Worm (Caenorhabditis elegans) whole organism, young adult: ENCODE results near the gene B0001.4.

Experiments
- B0019.2 ChIP-seq: fragments of 200-800 bp; sonication (Bioruptor generic); conservative IDR thresholded peaks from 2 replicates; pipeline ENCODE4 v1.3.6; 2022; ENCODE audit warnings: missing genetic modification reagents, missing genetic modification characterization, missing compliant biosample characterization
- B0035.1 ChIP-seq: sonication (generic microtip); optimal IDR thresholded peaks from 2 replicates; lab custom pipeline; 2016; ENCODE audit warnings: missing genetic modification characterization, mild to moderate bottlenecking, missing compliant biosample characterization, missing genotype, missing genetic modification reagents
- B0336.3 ChIP-seq: fragments of 200-800 bp; sonication (Bioruptor generic); IDR thresholded peaks from 2 replicates; pipeline ENCODE4 v1.3.6; 2022; ENCODE audit warnings: missing genetic modification characterization, missing compliant biosample characterization
- F22D6.2 ChIP-seq: sonication (generic microtip); optimal IDR thresholded peaks from 2 replicates; lab custom pipeline; 2016; ENCODE audit warnings: mild to moderate bottlenecking, missing genetic modification characterization, missing compliant biosample characterization
- F55B11.4 ChIP-seq: sonication (generic microtip); optimal IDR thresholded peaks from 2 replicates; lab custom pipeline; 2016; ENCODE audit warnings: missing compliant biosample characterization, missing genetic modification characterization, borderline replicate concordance; ENCODE audit not compliant: insufficient read depth
- F57A8.1 ChIP-seq: fragments of 200-800 bp; sonication (Bioruptor generic); optimal IDR thresholded peaks from 2 replicates; lab custom pipeline; 2018; ENCODE audit warnings: mild to moderate bottlenecking, missing genetic modification characterization, moderate library complexity, missing compliant biosample characterization
- F57C9.4 ChIP-seq: sonication (generic microtip); optimal IDR thresholded peaks from 2 replicates; lab custom pipeline; 2017; ENCODE audit warnings: mild to moderate bottlenecking, missing genetic modification characterization, missing compliant biosample characterization
- T07F8.4 ChIP-seq: sonication (generic microtip); optimal IDR thresholded peaks from 2 replicates; lab custom pipeline; 2016; ENCODE audit warnings: mild to moderate bottlenecking, missing genetic modification characterization, moderate library complexity, missing compliant biosample characterization
- Y67H2A.10 ChIP-seq: fragments of 200-800 bp; sonication (Bioruptor generic); conservative IDR thresholded peaks from 2 replicates; pipeline ENCODE4 v1.3.6; 2022; ENCODE audit warnings: missing genetic modification reagents, missing genetic modification characterization, missing compliant biosample characterization
- atf-7 ChIP-seq: sonication (generic microtip); optimal IDR thresholded peaks from 2 replicates; lab custom pipeline; 2017; ENCODE audit warnings: mild to moderate bottlenecking, missing genetic modification characterization, missing compliant biosample characterization
- athp-1 ChIP-seq: sonication (generic microtip); optimal IDR thresholded peaks from 2 replicates; lab custom pipeline; 2017; ENCODE audit warnings: mild to moderate bottlenecking, missing genetic modification characterization, missing compliant biosample characterization
- bed-1 ChIP-seq: fragments of 200-800 bp; sonication (Bioruptor generic); IDR thresholded peaks from 2 replicates; pipeline ENCODE4 v1.3.6; 2022; ENCODE audit warnings: missing genetic modification reagents, missing genetic modification characterization, missing compliant biosample characterization
- bed-2 ChIP-seq: fragments of 200-800 bp; sonication (Bioruptor generic); IDR thresholded peaks from 2 replicates; pipeline ENCODE4 v1.3.6; 2022; ENCODE audit warnings: missing genetic modification reagents, missing genetic modification characterization, missing compliant biosample characterization
- ccch-3 ChIP-seq: fragments of 200-800 bp; sonication (Bioruptor generic); optimal IDR thresholded peaks from 2 replicates; lab custom pipeline; 2018; ENCODE audit warnings: mild to moderate bottlenecking, missing genetic modification characterization, missing compliant biosample characterization
- cebp-2 ChIP-seq: fragments of 200-800 bp; sonication (Bioruptor generic); IDR thresholded peaks from 2 replicates; pipeline ENCODE4 v1.3.6; 2022; ENCODE audit warnings: missing genetic modification characterization, missing compliant biosample characterization
- ceh-100 ChIP-seq: fragments of 200-800 bp; sonication (Bioruptor generic); IDR thresholded peaks from 2 replicates; pipeline ENCODE4 v1.3.6; 2022; ENCODE audit warnings: missing genetic modification reagents, missing genetic modification characterization, missing compliant biosample characterization
- ceh-40 ChIP-seq: fragments of 200-800 bp; sonication (Bioruptor generic); IDR thresholded peaks from 2 replicates; pipeline ENCODE4 v1.3.6; 2022; ENCODE audit warnings: missing genetic modification characterization, missing compliant biosample characterization
- chd-7 ChIP-seq: sonication (generic microtip); optimal IDR thresholded peaks from 2 replicates; lab custom pipeline; 2016; ENCODE audit warnings: mild to moderate bottlenecking, missing genetic modification characterization, moderate library complexity, missing compliant biosample characterization
- dox-1 ChIP-seq: fragments of 200-800 bp; sonication (Bioruptor generic); IDR thresholded peaks from 2 replicates; pipeline ENCODE4 v1.3.6; 2022; ENCODE audit warnings: missing genetic modification reagents, missing genetic modification characterization, missing compliant biosample characterization
- egl-44 ChIP-seq: fragments of 200-800 bp; sonication (Bioruptor generic); IDR thresholded peaks from 2 replicates; pipeline ENCODE4 v1.3.6; 2022; ENCODE audit warnings: missing genetic modification reagents, missing genetic modification characterization, missing compliant biosample characterization
- gei-17 ChIP-seq: fragments of 200-800 bp; sonication (Bioruptor generic); optimal IDR thresholded peaks from 2 replicates; lab custom pipeline; 2018; ENCODE audit warnings: mild to moderate bottlenecking, missing genetic modification characterization, missing compliant biosample characterization
- him-1 ChIP-seq: sonication (generic microtip); optimal IDR thresholded peaks from 2 replicates; lab custom pipeline; 2016; ENCODE audit warnings: missing genotype, missing genetic modification reagents, missing genetic modification characterization, missing compliant biosample characterization
- hlh-12 ChIP-seq: sonication (generic microtip); optimal IDR thresholded peaks from 2 replicates; lab custom pipeline; 2016; ENCODE audit warnings: missing genetic modification characterization, missing compliant biosample characterization
- hrde-1 ChIP-seq: sonication (generic microtip); optimal IDR thresholded peaks from 2 replicates; lab custom pipeline; 2016; ENCODE audit warnings: missing genetic modification characterization, mild to moderate bottlenecking, missing compliant biosample characterization, moderate library complexity, missing genotype, missing genetic modification reagents, borderline replicate concordance
- lag-1 ChIP-seq: fragments of 200-800 bp; sonication (Bioruptor generic); IDR thresholded peaks from 2 replicates; pipeline ENCODE4 v1.3.6; 2022; ENCODE audit warnings: missing genetic modification reagents, missing genetic modification characterization, missing compliant biosample characterization
- lin-26 ChIP-seq: fragments of 200-800 bp; sonication (Bioruptor generic); IDR thresholded peaks from 2 replicates; pipeline ENCODE4 v1.3.6; 2022; ENCODE audit warnings: missing genetic modification reagents, missing genetic modification characterization, missing compliant biosample characterization
- lir-1 ChIP-seq: fragments of 200-800 bp; sonication (Bioruptor generic); conservative IDR thresholded peaks from 2 replicates; pipeline ENCODE4 v1.3.6; 2022; ENCODE audit warnings: missing genetic modification reagents, missing genetic modification characterization, missing compliant biosample characterization
- lsl-1 ChIP-seq: fragments of 200-800 bp; sonication (Bioruptor generic); optimal IDR thresholded peaks from 2 replicates; lab custom pipeline; 2018; ENCODE audit warnings: mild to moderate bottlenecking, missing genetic modification characterization, moderate library complexity, missing compliant biosample characterization
- lsy-27 ChIP-seq: sonication (generic microtip); optimal IDR thresholded peaks from 2 replicates; lab custom pipeline; 2017; ENCODE audit warnings: missing genetic modification characterization, mild to moderate bottlenecking, missing compliant biosample characterization, antibody characterized with exemption, missing genotype, borderline replicate concordance; ENCODE audit not compliant: insufficient read depth
- madf-10 ChIP-seq: sonication (generic microtip); optimal IDR thresholded peaks from 2 replicates; lab custom pipeline; 2016; ENCODE audit warnings: mild to moderate bottlenecking, missing genetic modification characterization, missing compliant biosample characterization
- madf-6 ChIP-seq: fragments of 200-800 bp; sonication (Bioruptor generic); IDR thresholded peaks from 2 replicates; pipeline ENCODE4 v1.3.6; 2022; ENCODE audit warnings: missing genetic modification reagents, missing genetic modification characterization, missing compliant biosample characterization
- madf-8 ChIP-seq: fragments of 200-800 bp; sonication (Bioruptor generic); conservative IDR thresholded peaks from 2 replicates; pipeline ENCODE4 v1.3.6; 2022; ENCODE audit warnings: missing genetic modification reagents, missing genetic modification characterization, missing compliant biosample characterization
- nfya-1 ChIP-seq: sonication (generic microtip); optimal IDR thresholded peaks from 2 replicates; lab custom pipeline; 2017; ENCODE audit warnings: antibody characterized with exemption, missing compliant biosample characterization, missing genetic modification characterization, borderline replicate concordance; ENCODE audit not compliant: insufficient read depth
- pbrm-1 ChIP-seq: fragments of 200-800 bp; sonication (Bioruptor generic); IDR thresholded peaks from 2 replicates; pipeline ENCODE4 v1.3.6; 2022; ENCODE audit warnings: missing genetic modification reagents, missing genetic modification characterization, missing compliant biosample characterization
- rpc-1 ChIP-seq, 2 experiments: fragments of 150-350 bp in 1 of 2; sonication (generic microtip) in 1 of 2; optimal IDR thresholded peaks; 2 replicates each; lab custom pipeline; 2014 to 2018; ENCODE audit warnings: missing biosample characterization in 1 of 2, missing genetic modification characterization in 1 of 2, missing genetic modification reagents in 1 of 2, missing genotype in 1 of 2
- sea-2 ChIP-seq: fragments of 200-800 bp; sonication (Bioruptor generic); IDR thresholded peaks from 2 replicates; pipeline ENCODE4 v1.3.6; 2022; ENCODE audit warnings: missing genetic modification characterization, missing compliant biosample characterization
- snpc-1.3 ChIP-seq: sonication (generic microtip); optimal IDR thresholded peaks from 2 replicates; lab custom pipeline; 2017; ENCODE audit warnings: missing genetic modification characterization, mild to moderate bottlenecking, missing compliant biosample characterization, antibody characterized with exemption, moderate library complexity, missing genotype, missing genetic modification reagents; ENCODE audit not compliant: insufficient read depth
- unc-130 ChIP-seq: sonication (generic microtip); optimal IDR thresholded peaks from 2 replicates; lab custom pipeline; 2016; ENCODE audit warnings: missing genetic modification reagents, missing genetic modification characterization, missing compliant biosample characterization
- ztf-18 ChIP-seq: sonication (generic microtip); optimal IDR thresholded peaks from 2 replicates; lab custom pipeline; 2016; ENCODE audit warnings: missing genotype, mild to moderate bottlenecking, missing genetic modification characterization, missing compliant biosample characterization
- ztf-22 ChIP-seq: fragments of 200-800 bp; sonication (Bioruptor generic); optimal IDR thresholded peaks from 2 replicates; lab custom pipeline; 2018; ENCODE audit warnings: mild to moderate bottlenecking, missing genetic modification characterization, moderate library complexity, missing compliant biosample characterization
- ztf-25 ChIP-seq: fragments of 200-800 bp; sonication (Bioruptor generic); IDR thresholded peaks from 2 replicates; pipeline ENCODE4 v1.3.6; 2022; ENCODE audit warnings: missing genetic modification reagents, missing genetic modification characterization, missing compliant biosample characterization

B0001.4 gene

DNA sequence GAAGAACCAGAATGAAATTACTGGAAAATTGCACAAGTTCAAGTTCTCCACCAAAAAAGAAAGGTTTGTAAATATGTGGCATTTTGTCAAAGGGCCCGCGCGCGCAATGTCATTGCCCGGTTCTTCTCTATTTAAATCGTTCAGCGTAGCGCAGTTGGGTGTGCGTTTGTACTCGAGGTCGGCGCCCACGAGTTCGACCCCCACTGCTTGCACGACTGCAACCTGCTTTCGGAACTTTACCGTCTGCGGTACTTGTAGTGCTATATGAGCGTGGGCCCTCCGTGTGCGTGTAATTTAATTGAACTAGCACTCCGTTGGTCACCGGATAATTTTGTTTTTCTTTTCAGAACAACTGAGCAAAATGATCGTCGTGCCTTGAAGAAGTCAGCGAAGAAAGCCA is 51.5 kb downstream of the B0001.4 start (continued):
- peak; percentile 71 for TF ChIP-seq hrde-1 (tag; lab: Kevin White, UChicago)
- peak; percentile 74 for TF ChIP-seq madf-6 (GFP tag; lab: Robert Waterston, UW)
- TF ChIP-seq Y67H2A.10 (GFP tag; lab: Robert Waterston, UW), result 0 out of 2 replicates have a peak, but pooled peaks have one; percentile 33
- no peak for TF ChIP-seq nfya-1 (tag; lab: Kevin White, UChicago)
- TF ChIP-seq lir-1 (GFP tag; lab: Robert Waterston, UW), result peak; percentile 61
- peak; percentile 38 for TF ChIP-seq atf-7
- peak; percentile 76 for TF ChIP-seq B0336.3 (GFP tag; lab: Robert Waterston, UW)
- peak; percentile 32 for TF ChIP-seq hlh-12 (tag; lab: Kevin White, UChicago)
- peak; percentile 30; the same call in 1 of the 2 replicates for TF ChIP-seq ceh-40 (GFP tag; lab: Robert Waterston, UW)
- TF ChIP-seq F22D6.2 (tag; lab: Kevin White, UChicago), result peak; percentile 29
- peak; percentile 40; the same call in 1 of the 2 replicates for TF ChIP-seq ceh-100 (GFP tag; lab: Robert Waterston, UW)
- peak; percentile 85 for TF ChIP-seq T07F8.4 (tag; lab: Kevin White, UChicago)
- no peak for TF ChIP-seq ccch-3 (GFP tag; lab: Kevin White, UChicago)
- TF ChIP-seq B0035.1 (tag; lab: Kevin White, UChicago), result peak; percentile 78
- TF ChIP-seq chd-7, result peak; percentile 91
- peak; percentile 66 for TF ChIP-seq unc-130
- TF ChIP-seq bed-1 (GFP tag; lab: Robert Waterston, UW), result no peak
- peak; percentile 79 for TF ChIP-seq bed-2 (GFP tag; lab: Robert Waterston, UW)
- peak; percentile 79 for TF ChIP-seq ztf-18 (tag; lab: Kevin White, UChicago)
- TF ChIP-seq snpc-1.3 (tag; lab: Kevin White, UChicago), result peak; percentile 87
- TF ChIP-seq madf-10, result peak; percentile 80
- TF ChIP-seq F55B11.4 (tag; lab: Kevin White, UChicago), result no peak
- TF ChIP-seq lsy-27 (tag; lab: Kevin White, UChicago), result peak; percentile 63
- TF ChIP-seq madf-8 (GFP tag; lab: Robert Waterston, UW), result 0 out of 2 replicates have a peak, but pooled peaks have one; percentile 29
- TF ChIP-seq athp-1 (tag; lab: Kevin White, UChicago), result peak; percentile 81
- TF ChIP-seq cebp-2 (GFP tag; lab: Robert Waterston, UW), result peak; percentile 100
- peak; percentile 88 for TF ChIP-seq ztf-25 (GFP tag; lab: Robert Waterston, UW)
- TF ChIP-seq egl-44, result peak; percentile 81
- peak; percentile 82 for TF ChIP-seq pbrm-1 (GFP tag; lab: Robert Waterston, UW)
- TF ChIP-seq sea-2 (GFP tag; lab: Robert Waterston, UW), result no peak
- TF ChIP-seq dox-1, result peak; percentile 91
- peak; percentile 98 for TF ChIP-seq lin-26 (GFP tag; lab: Robert Waterston, UW)
- no peak for TF ChIP-seq F57C9.4 (tag; lab: Kevin White, UChicago)
- TF ChIP-seq gei-17 (GFP tag; lab: Kevin White, UChicago), result peak; percentile 9
- peak; percentile 93 for TF ChIP-seq him-1 (tag; lab: Kevin White, UChicago)
- 0 out of 2 replicates have a peak, but pooled peaks have one; percentile 56 for TF ChIP-seq B0019.2 (GFP tag; lab: Robert Waterston, UW)
- no peak for TF ChIP-seq ztf-22
- peak; percentile 45 for TF ChIP-seq F57A8.1 (GFP tag; lab: Kevin White, UChicago)
- TF ChIP-seq lsl-1 (GFP tag; lab: Kevin White, UChicago), result peak; percentile 76
- TF ChIP-seq rpc-1 (optimal IDR thresholded peaks at IDR 0.05; lab: Kevin White, UChicago), result peak; percentile 80
- TF ChIP-seq rpc-1 (tag; optimal IDR thresholded peaks at IDR 0.05; lab: Kevin White, UChicago), result peak; percentile 91
- TF ChIP-seq lag-1 (GFP tag; lab: Robert Waterston, UW), result no peak
